Worm (Caenorhabditis elegans) whole organism, L1 larva: ENCODE measurements around the gene ugtp-1.

Experiments used
- F16B12.6 ChIP-seq: fragments of 150-350 bp; optimal IDR thresholded peaks from 2 replicates; lab custom pipeline; 2014; ENCODE audit warnings: missing biosample characterization, missing genetic modification characterization
- aly-2 ChIP-seq: fragments of 150-350 bp; optimal IDR thresholded peaks from 2 replicates; lab custom pipeline; 2014; ENCODE audit warnings: missing biosample characterization, missing genetic modification characterization
- ama-1 ChIP-seq: fragments of 150-350 bp; optimal IDR thresholded peaks from 2 replicates; lab custom pipeline; 2014
- ceh-8 ChIP-seq: fragments of 200-800 bp; sonication (Bioruptor generic); optimal IDR thresholded peaks from 2 replicates; lab custom pipeline; 2018; ENCODE audit warnings: mild to moderate bottlenecking, missing genetic modification characterization, moderate library complexity, missing compliant biosample characterization
- ceh-90 ChIP-seq: sonication (generic microtip); optimal IDR thresholded peaks from 2 replicates; lab custom pipeline; 2016; ENCODE audit warnings: missing genetic modification characterization, missing compliant biosample characterization
- ces-1 ChIP-seq: fragments of 150-350 bp; optimal IDR thresholded peaks from 2 replicates; lab custom pipeline; 2014; ENCODE audit warnings: missing biosample characterization, missing genetic modification reagents, missing genetic modification characterization
- egl-13 ChIP-seq: sonication (generic microtip); optimal IDR thresholded peaks from 2 replicates; lab custom pipeline; 2016; ENCODE audit warnings: missing genotype, missing genetic modification reagents, missing genetic modification characterization, missing compliant biosample characterization
- egl-27 ChIP-seq, 2 experiments: fragments of 150-350 bp in 1 of 2; sonication (generic microtip); optimal IDR thresholded peaks; 3 replicates each; lab custom pipeline; 2017 to 2018; ENCODE audit warnings: missing biosample characterization in 2 of 2, missing genetic modification characterization in 2 of 2, missing genetic modification reagents in 2 of 2
- elt-3 ChIP-seq, 6 experiments: fragments of 150-350 bp in 1 of 6; sonication (generic microtip); optimal IDR thresholded peaks; 2 replicates each; lab custom pipeline; 2017 to 2018; ENCODE audit warnings: missing biosample characterization in 6 of 6, missing genetic modification characterization in 6 of 6, inconsistent platforms in 1 of 6
- ets-5 ChIP-seq: fragments of 200-800 bp; sonication (Bioruptor generic); IDR thresholded peaks from 2 replicates; pipeline ENCODE4 v1.3.6; 2022; ENCODE audit warnings: missing genetic modification characterization, missing compliant biosample characterization
- fkh-4 ChIP-seq: sonication (generic microtip); optimal IDR thresholded peaks from 2 replicates; lab custom pipeline; 2016; ENCODE audit warnings: missing compliant biosample characterization, missing genetic modification characterization, borderline replicate concordance
- fkh-8 ChIP-seq: sonication (generic microtip); optimal IDR thresholded peaks from 2 replicates; lab custom pipeline; 2016; ENCODE audit warnings: mild to moderate bottlenecking, missing genetic modification characterization, missing compliant biosample characterization
- fos-1 ChIP-seq: fragments of 150-350 bp; optimal IDR thresholded peaks from 2 replicates; lab custom pipeline; 2014; ENCODE audit warnings: missing biosample characterization, missing genetic modification characterization
- hpl-2 ChIP-seq: fragments of 150-350 bp; optimal IDR thresholded peaks from 2 replicates; lab custom pipeline; 2014; ENCODE audit warnings: missing biosample characterization, missing genetic modification reagents, missing genetic modification characterization
- irx-1 ChIP-seq: sonication (generic microtip); optimal IDR thresholded peaks from 2 replicates; lab custom pipeline; 2016; ENCODE audit warnings: missing genetic modification characterization, missing compliant biosample characterization
- isw-1 ChIP-seq: fragments of 200-800 bp; sonication (Bioruptor generic); IDR thresholded peaks from 2 replicates; pipeline ENCODE4 v1.3.6; 2022; ENCODE audit warnings: missing genetic modification characterization, missing compliant biosample characterization
- jun-1 ChIP-seq: fragments of 150-350 bp; optimal IDR thresholded peaks from 2 replicates; lab custom pipeline; 2014; ENCODE audit warnings: missing biosample characterization, missing genetic modification reagents, missing genetic modification characterization
- lin-13 ChIP-seq: fragments of 150-350 bp; optimal IDR thresholded peaks from 2 replicates; lab custom pipeline; 2014; ENCODE audit warnings: missing biosample characterization, missing genetic modification reagents, missing genetic modification characterization
- lin-14 ChIP-seq: fragments of 200-800 bp; sonication (Bioruptor generic); optimal IDR thresholded peaks from 2 replicates; lab custom pipeline; 2018; ENCODE audit warnings: mild to moderate bottlenecking, missing genetic modification characterization, moderate library complexity, missing compliant biosample characterization
- lin-15B ChIP-seq: fragments of 150-350 bp; sonication (generic microtip); optimal IDR thresholded peaks from 3 replicates; lab custom pipeline; 2014; ENCODE audit warnings: missing biosample characterization, missing genetic modification characterization
- lin-39 ChIP-seq: fragments of 150-350 bp; optimal IDR thresholded peaks from 2 replicates; lab custom pipeline; 2014; ENCODE audit warnings: missing biosample characterization, missing genetic modification reagents, missing genetic modification characterization
- lir-3 ChIP-seq: sonication (generic microtip); optimal IDR thresholded peaks from 2 replicates; lab custom pipeline; 2016; ENCODE audit warnings: mild to moderate bottlenecking, missing genetic modification characterization, moderate library complexity, missing compliant biosample characterization; ENCODE audit not compliant: poor library complexity
- mdl-1 ChIP-seq, 2 experiments: fragments of 150-350 bp; optimal IDR thresholded peaks; 2 replicates each; lab custom pipeline; 2014 to 2017; ENCODE audit warnings: missing biosample characterization in 2 of 2, missing genetic modification characterization in 2 of 2, inconsistent platforms in 1 of 2
- mef-2 ChIP-seq: fragments of 150-350 bp; optimal IDR thresholded peaks from 2 replicates; lab custom pipeline; 2014; ENCODE audit warnings: missing biosample characterization, missing genetic modification characterization
- mep-1 ChIP-seq: fragments of 150-350 bp; optimal IDR thresholded peaks from 2 replicates; lab custom pipeline; 2014; ENCODE audit warnings: missing biosample characterization, missing genetic modification characterization
- nhr-11 ChIP-seq: fragments of 150-350 bp; optimal IDR thresholded peaks from 2 replicates; lab custom pipeline; 2014; ENCODE audit warnings: missing biosample characterization, missing genetic modification characterization
- nhr-12 ChIP-seq: sonication (generic microtip); optimal IDR thresholded peaks from 2 replicates; lab custom pipeline; 2017; ENCODE audit warnings: missing biosample characterization, missing genetic modification characterization
- nhr-19 ChIP-seq: fragments of 200-800 bp; sonication (Bioruptor generic); conservative IDR thresholded peaks from 2 replicates; pipeline ENCODE4 v1.3.6; 2022; ENCODE audit warnings: missing genetic modification characterization, missing compliant biosample characterization
- nhr-20 ChIP-seq: sonication (generic microtip); optimal IDR thresholded peaks from 2 replicates; lab custom pipeline; 2016; ENCODE audit warnings: mild to moderate bottlenecking, missing genetic modification characterization, missing compliant biosample characterization
- nhr-237 ChIP-seq: fragments of 150-350 bp; optimal IDR thresholded peaks from 2 replicates; lab custom pipeline; 2014; ENCODE audit warnings: missing biosample characterization, missing genetic modification characterization
- nhr-28 ChIP-seq: fragments of 150-350 bp; optimal IDR thresholded peaks from 2 replicates; lab custom pipeline; 2014; ENCODE audit warnings: missing biosample characterization, missing genetic modification characterization
- nhr-47 ChIP-seq: sonication (generic microtip); optimal IDR thresholded peaks from 2 replicates; lab custom pipeline; 2016; ENCODE audit warnings: mild to moderate bottlenecking, missing genetic modification characterization, moderate library complexity, missing compliant biosample characterization
- nhr-76 ChIP-seq: sonication (generic microtip); optimal IDR thresholded peaks from 2 replicates; lab custom pipeline; 2017; ENCODE audit warnings: missing biosample characterization, missing genetic modification characterization
- nhr-77 ChIP-seq: fragments of 150-350 bp; optimal IDR thresholded peaks from 2 replicates; lab custom pipeline; 2014; ENCODE audit warnings: missing biosample characterization, missing genetic modification characterization
- nhr-85 ChIP-seq: sonication (generic microtip); peaks from one replicate; lab custom pipeline; 2016; ENCODE audit warnings: missing genetic modification characterization, inconsistent platforms, missing compliant biosample characterization
- nhr-90 ChIP-seq: sonication (generic microtip); optimal IDR thresholded peaks from 2 replicates; lab custom pipeline; 2016; ENCODE audit warnings: mild to moderate bottlenecking, missing genetic modification characterization, missing compliant biosample characterization; ENCODE audit not compliant: poor library complexity
- pag-3 ChIP-seq: sonication (generic microtip); optimal IDR thresholded peaks from 2 replicates; lab custom pipeline; 2017; ENCODE audit warnings: missing genetic modification characterization, mild to moderate bottlenecking, missing compliant biosample characterization, antibody characterized with exemption, borderline replicate concordance; ENCODE audit not compliant: insufficient read depth
- pqm-1 ChIP-seq: sonication (generic microtip); optimal IDR thresholded peaks from 3 replicates; lab custom pipeline; 2017; ENCODE audit warnings: missing biosample characterization, missing genetic modification characterization
- rnt-1 ChIP-seq: sonication (generic microtip); optimal IDR thresholded peaks from 2 replicates; lab custom pipeline; 2016; ENCODE audit warnings: mild to moderate bottlenecking, missing genetic modification characterization, moderate library complexity, missing compliant biosample characterization
- skn-1 ChIP-seq: fragments of 150-350 bp; optimal IDR thresholded peaks from 2 replicates; lab custom pipeline; 2014; ENCODE audit warnings: missing biosample characterization, missing genetic modification characterization
- snpc-4 ChIP-seq: fragments of 150-350 bp; optimal IDR thresholded peaks from 2 replicates; lab custom pipeline; 2014; ENCODE audit warnings: missing biosample characterization, missing genetic modification characterization
- sox-4 ChIP-seq: sonication (generic microtip); optimal IDR thresholded peaks from 2 replicates; lab custom pipeline; 2016; ENCODE audit warnings: missing genetic modification characterization, missing compliant biosample characterization
- sptf-1 ChIP-seq: fragments of 150-350 bp; optimal IDR thresholded peaks from 2 replicates; lab custom pipeline; 2014; ENCODE audit warnings: missing biosample characterization, missing genetic modification characterization
- sup-37 ChIP-seq: fragments of 200-800 bp; sonication (Bioruptor generic); optimal IDR thresholded peaks from 2 replicates; lab custom pipeline; 2018; ENCODE audit warnings: mild to moderate bottlenecking, missing genetic modification characterization, missing compliant biosample characterization
- tbx-2 ChIP-seq: sonication (generic microtip); optimal IDR thresholded peaks from 2 replicates; lab custom pipeline; 2016; ENCODE audit warnings: missing genetic modification characterization, missing compliant biosample characterization
- unc-130 ChIP-seq: fragments of 150-350 bp; optimal IDR thresholded peaks from 2 replicates; lab custom pipeline; 2017; ENCODE audit warnings: missing biosample characterization, missing genetic modification characterization, inconsistent platforms
- unc-62 ChIP-seq: fragments of 150-350 bp; optimal IDR thresholded peaks from 2 replicates; lab custom pipeline; 2014; ENCODE audit warnings: missing biosample characterization, missing genetic modification reagents, missing genetic modification characterization
- unc-98 ChIP-seq: fragments of 200-800 bp; sonication (Bioruptor generic); IDR thresholded peaks from 2 replicates; pipeline ENCODE4 v1.3.6; 2022; ENCODE audit warnings: missing genetic modification characterization, missing compliant biosample characterization
- xbp-1 ChIP-seq: sonication (generic microtip); optimal IDR thresholded peaks from 2 replicates; lab custom pipeline; 2016; ENCODE audit warnings: missing genetic modification characterization, missing compliant biosample characterization
- zip-4 ChIP-seq: fragments of 200-800 bp; sonication (Bioruptor generic); optimal IDR thresholded peaks from 2 replicates; lab custom pipeline; 2018; ENCODE audit warnings: mild to moderate bottlenecking, missing genetic modification characterization, moderate library complexity, missing compliant biosample characterization
- ztf-4 ChIP-seq: fragments of 150-350 bp; optimal IDR thresholded peaks from 2 replicates; lab custom pipeline; 2014; ENCODE audit warnings: missing biosample characterization, missing genetic modification characterization

ugtp-1 gene

DNA sequence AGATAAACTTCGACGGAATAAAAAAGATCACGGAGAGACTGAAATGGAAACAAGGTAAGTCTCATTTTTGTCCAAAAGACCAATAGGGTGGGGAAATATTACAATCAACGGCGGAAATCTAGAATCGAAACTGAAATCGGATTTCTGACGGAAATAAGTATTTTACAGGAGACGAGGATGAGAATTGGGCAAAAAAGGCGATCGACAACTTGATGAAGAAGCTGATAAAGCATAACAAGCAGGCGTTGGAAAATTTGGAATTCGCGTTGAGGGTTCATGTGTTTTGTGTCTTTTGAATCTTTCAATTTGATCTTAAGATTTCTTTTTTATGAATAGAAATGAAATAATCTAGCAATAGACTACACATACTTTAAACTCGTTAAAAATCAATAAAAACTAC, at the start of gene ugtp-1:
TSS of gene ugtp-1 (minus strand) at position 101 of the 400 bp plus-strand sequence.
- TF ChIP-seq nhr-85 (tag; lab: Kevin White, UChicago) (no peak), elt-3 (tag; optimal IDR thresholded peaks at IDR 0.05; lab: Kevin White, UChicago) (no peak), F16B12.6 (tag; lab: Kevin White, UChicago) (no peak), ets-5 (GFP tag; lab: Robert Waterston, UW) (no peak), nhr-47 (tag; lab: Kevin White, UChicago) (no peak), nhr-90 (tag; lab: Kevin White, UChicago) (no peak)

DNA sequence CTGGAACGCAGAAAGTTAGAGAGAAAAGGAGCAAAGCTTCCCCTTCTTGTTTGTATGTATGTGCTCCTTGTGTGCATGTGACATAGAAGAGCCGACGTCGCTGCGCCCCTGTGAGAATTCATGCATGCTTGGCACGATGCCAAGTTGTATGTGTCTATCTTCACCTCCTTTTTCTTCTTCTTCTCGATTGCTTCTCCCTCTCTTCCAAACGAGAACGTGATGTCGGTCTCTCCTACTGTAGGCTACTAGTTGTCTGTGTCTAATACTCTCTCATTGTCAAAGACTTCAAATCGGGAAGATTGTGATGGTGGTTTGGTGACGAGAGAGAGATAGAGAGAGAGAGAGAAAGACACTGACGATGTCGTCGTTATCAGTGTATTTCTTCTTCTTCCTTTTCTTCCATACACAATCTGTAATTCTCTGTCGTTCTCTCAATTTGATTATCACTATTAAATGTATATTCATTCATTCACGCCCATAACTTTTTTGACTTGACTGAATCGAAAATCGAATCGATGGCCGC, 46.8 kb upstream of the ugtp-1 start:
- TF ChIP-seq lir-3 (tag; lab: Kevin White, UChicago) (peak; percentile 62), irx-1 (tag; lab: Kevin White, UChicago) (peak; percentile 68), lin-39 (tag; lab: Kevin White, UChicago) (no peak), ceh-90 (tag; lab: Kevin White, UChicago) (no peak), nhr-28 (no peak), skn-1 (tag; lab: Kevin White, UChicago) (no peak), nhr-11 (tag; lab: Kevin White, UChicago) (peak; percentile 76), hpl-2 (GFP tag; lab: Kevin White, UChicago) (peak; percentile 36), fos-1 (tag; lab: Kevin White, UChicago) (peak; percentile 87), egl-27 (tag; optimal IDR thresholded peaks at IDR 0.05; lab: Kevin White, UChicago) (peak; percentile 52 to 55), sptf-1 (tag; lab: Kevin White, UChicago) (no peak), elt-3 (tag; optimal IDR thresholded peaks at IDR 0.05; lab: Kevin White, UChicago) (peak in 5 of 6 experiments; percentile 2 to 87 (median 69)), egl-13 (tag; lab: Kevin White, UChicago) (peak; percentile 88), nhr-77 (tag; lab: Kevin White, UChicago) (peak; percentile 61), lin-14 (peak; percentile 98), nhr-19 (peak; percentile 72), nhr-20 (peak; percentile 89), fkh-4 (tag; lab: Kevin White, UChicago) (peak; percentile 11), lin-13 (GFP tag; lab: Kevin White, UChicago) (peak; percentile 77), rnt-1 (tag; lab: Kevin White, UChicago) (peak; percentile 47), sup-37 (peak; percentile 38), sox-4 (tag; lab: Kevin White, UChicago) (peak; percentile 73), nhr-76 (tag; lab: Kevin White, UChicago) (no peak), tbx-2 (tag; lab: Kevin White, UChicago) (peak; percentile 86), mef-2 (peak; percentile 47), ceh-8 (GFP tag; lab: Kevin White, UChicago) (peak; percentile 28), fkh-8 (peak; percentile 93), unc-62 (GFP tag; lab: Kevin White, UChicago) (no peak), ama-1 (lab: Kevin White, UChicago) (no peak), xbp-1 (peak; percentile 70), snpc-4 (tag; lab: Kevin White, UChicago) (peak; percentile 36), ztf-4 (peak; percentile 78), isw-1 (peak; percentile 52), ces-1 (GFP tag; lab: Kevin White, UChicago) (no peak), mdl-1 (tag; optimal IDR thresholded peaks at IDR 0.05; lab: Kevin White, UChicago) (peak; percentile 20 to 92), mep-1 (tag; lab: Kevin White, UChicago) (peak; percentile 84), ets-5 (GFP tag; lab: Robert Waterston, UW) (no peak), nhr-12 (tag; lab: Kevin White, UChicago) (no peak), aly-2 (tag; lab: Kevin White, UChicago) (no peak), pqm-1 (tag; lab: Kevin White, UChicago) (no peak), nhr-237 (no peak), jun-1 (tag; lab: Kevin White, UChicago) (peak; percentile 84), unc-98 (GFP tag; lab: Robert Waterston, UW) (no peak), zip-4 (GFP tag; lab: Kevin White, UChicago) (peak; percentile 35), pag-3 (peak; percentile 30), lin-15B (tag; lab: Kevin White, UChicago) (no peak), nhr-85 (tag; lab: Kevin White, UChicago) (peak; percentile 98), unc-130 (no peak)
